Worm (Caenorhabditis elegans): ENCODE data around the gene rpl-18.

ce11 chrIV:13785545-13785944, 7.9 kb downstream of the rpl-18 start, which contains the start of gene lact-9:
- TF ChIP-seq ama-1 (optimal IDR thresholded peaks at IDR 0.05): no peak
- no peak for TF ChIP-seq irx-1 (tag; optimal IDR thresholded peaks at IDR 0.05)
- TF ChIP-seq tbx-2 (tag; optimal IDR thresholded peaks at IDR 0.05): no peak
- TF ChIP-seq lin-35 (GFP tag; optimal IDR thresholded peaks at IDR 0.05): no peak

All from whole organism, L1 larva.